Worm (Caenorhabditis elegans): Measurements from ENCODE around the gene srt-55.

srt-55 gene

ce11 chrIII:10057518-10057917, 48.8 kb downstream of the srt-55 start, which contains the start of gene T16G12.4:
Gene T16G12.4 (plus strand): TSS chrIII:10057818.
- TF ChIP-seq tbx-8 (GFP tag; optimal IDR thresholded peaks at IDR 0.05), result no peak
- TF ChIP-seq sptf-1 (tag; optimal IDR thresholded peaks at IDR 0.05), result no peak
- no peak for TF ChIP-seq unc-62 (GFP tag; optimal IDR thresholded peaks at IDR 0.05)
- no peak for TF ChIP-seq ceh-39 (tag; optimal IDR thresholded peaks at IDR 0.05)
- TF ChIP-seq nhr-28 (tag; optimal IDR thresholded peaks at IDR 0.05), result no peak
- no peak for TF ChIP-seq unc-120 (tag; optimal IDR thresholded peaks at IDR 0.05; ENCODE audit: poor library complexity, severe bottlenecking)
- no peak for TF ChIP-seq zip-8 (tag; optimal IDR thresholded peaks at IDR 0.05)
- TF ChIP-seq pha-4 (tag; optimal IDR thresholded peaks at IDR 0.05), result no peak
- TF ChIP-seq mep-1 (tag; optimal IDR thresholded peaks at IDR 0.05), result no peak
- no peak for TF ChIP-seq nhr-2 (tag; optimal IDR thresholded peaks at IDR 0.05)
- no peak for TF ChIP-seq ces-1 (GFP tag; optimal IDR thresholded peaks at IDR 0.05)
- TF ChIP-seq blmp-1 (tag; optimal IDR thresholded peaks at IDR 0.05), result no peak
- TF ChIP-seq lsy-2 (tag; optimal IDR thresholded peaks at IDR 0.05), result no peak
- TF ChIP-seq M03D4.4 (tag; optimal IDR thresholded peaks at IDR 0.05), result no peak

- TF ChIP-seq flh-1 (GFP tag; optimal IDR thresholded peaks at IDR 0.05), result no peak
- TF ChIP-seq bed-3 (GFP tag; optimal IDR thresholded peaks at IDR 0.05), result no peak
- no peak for TF ChIP-seq unc-120 (tag; optimal IDR thresholded peaks at IDR 0.05; ENCODE audit: poor library complexity, severe bottlenecking)
- TF ChIP-seq hlh-1 (tag; optimal IDR thresholded peaks at IDR 0.05), result no peak
- TF ChIP-seq nhr-12 (tag; optimal IDR thresholded peaks at IDR 0.05), result no peak
- no peak for TF ChIP-seq ham-2 (GFP tag; optimal IDR thresholded peaks at IDR 0.05)
- no peak for TF ChIP-seq drap-1 (GFP tag; optimal IDR thresholded peaks at IDR 0.05)
- no peak for TF ChIP-seq mls-2 (tag; optimal IDR thresholded peaks at IDR 0.05)
- no peak for TF ChIP-seq sptf-1 (tag; optimal IDR thresholded peaks at IDR 0.05)
- TF ChIP-seq elt-3 (tag; optimal IDR thresholded peaks at IDR 0.05), result no peak
- TF ChIP-seq unc-39 (tag; optimal IDR thresholded peaks at IDR 0.05), result no peak
- TF ChIP-seq nhr-2 (tag; optimal IDR thresholded peaks at IDR 0.05), result no peak
- TF ChIP-seq elt-1 (tag; optimal IDR thresholded peaks at IDR 0.05; ENCODE audit: borderline replicate concordance, insufficient read depth), result no peak
- no peak for TF ChIP-seq zip-8 (tag; optimal IDR thresholded peaks at IDR 0.05)
- no peak for TF ChIP-seq lin-13 (tag; optimal IDR thresholded peaks at IDR 0.05)
These were observed 50.3 kb downstream of the srt-55 start, which contains the start of gene T16G12.10 for ce11 chrIII:10056033-10056432. Gene T16G12.10 (minus strand): TSS chrIII:10056133.
